Worm (Caenorhabditis elegans): ENCODE measurements around the gene F21A3.4.

DNA sequence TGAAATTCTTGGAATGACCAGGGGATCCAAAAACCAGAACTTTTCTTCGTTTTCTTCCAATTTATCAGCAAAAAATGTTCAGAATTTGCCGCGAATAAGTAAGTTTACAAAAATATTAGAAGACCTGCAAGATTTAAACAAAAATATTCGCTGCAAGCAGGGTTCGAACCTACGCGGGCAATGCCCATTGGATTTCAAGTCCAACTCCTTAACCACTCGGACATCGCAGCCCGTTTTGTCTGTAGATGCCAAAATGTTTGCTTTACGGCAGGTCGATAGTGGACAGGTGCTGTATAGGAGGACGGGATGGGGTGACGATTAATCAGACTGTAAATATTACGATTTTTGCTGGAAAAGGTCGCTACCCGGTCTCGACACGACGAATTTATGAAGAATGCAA lies 11.3 kb downstream of the F21A3.4 start:
- TF ChIP-seq sptf-1 (tag; optimal IDR thresholded peaks at IDR 0.05): no peak
- TF ChIP-seq tbx-2 (tag; optimal IDR thresholded peaks at IDR 0.05): no peak
- no peak for TF ChIP-seq snpc-4 (tag; optimal IDR thresholded peaks at IDR 0.05)
- TF ChIP-seq C04F5.9 (tag; optimal IDR thresholded peaks at IDR 0.05): no peak
- TF ChIP-seq mep-1 (tag; optimal IDR thresholded peaks at IDR 0.05): no peak
- TF ChIP-seq grh-1 (GFP tag; IDR thresholded peaks at IDR 0.05): no peak
- no peak for TF ChIP-seq xbp-1 (tag; optimal IDR thresholded peaks at IDR 0.05)
- no peak for TF ChIP-seq ztf-11 (tag; optimal IDR thresholded peaks at IDR 0.05)
